Worm (Caenorhabditis elegans) whole organism, L3 larva: ENCODE data around the gene C03B1.13.

Experiments
- ZK546.5 ChIP-seq: sonication (generic microtip); optimal IDR thresholded peaks from 2 replicates; lab custom pipeline; 2017; ENCODE audit warnings: missing biosample characterization, missing genetic modification characterization
- aly-2 ChIP-seq: fragments of 150-350 bp; optimal IDR thresholded peaks from 2 replicates; lab custom pipeline; 2014; ENCODE audit warnings: missing biosample characterization, missing genetic modification characterization
- ceh-16 ChIP-seq: sonication (generic microtip); optimal IDR thresholded peaks from 2 replicates; lab custom pipeline; 2017; ENCODE audit warnings: missing biosample characterization, missing genetic modification characterization
- ceh-28 ChIP-seq: fragments of 150-350 bp; optimal IDR thresholded peaks from 2 replicates; lab custom pipeline; 2014; ENCODE audit warnings: missing biosample characterization, missing genetic modification reagents, missing genetic modification characterization
- ceh-82 ChIP-seq: fragments of 150-350 bp; optimal IDR thresholded peaks from 2 replicates; lab custom pipeline; 2014; ENCODE audit warnings: missing biosample characterization, missing genetic modification characterization
- ceh-9 ChIP-seq: sonication (generic microtip); optimal IDR thresholded peaks from 2 replicates; lab custom pipeline; 2018; ENCODE audit warnings: missing biosample characterization, missing genetic modification characterization
- daf-12 ChIP-seq: fragments of 150-350 bp; optimal IDR thresholded peaks from 2 replicates; lab custom pipeline; 2014; ENCODE audit warnings: missing biosample characterization, missing genetic modification reagents, missing genetic modification characterization
- egl-27 ChIP-seq: sonication (generic microtip); optimal IDR thresholded peaks from 4 replicates; lab custom pipeline; 2017; ENCODE audit warnings: missing biosample characterization, missing genetic modification reagents, missing genetic modification characterization
- egl-5 ChIP-seq: fragments of 150-350 bp; optimal IDR thresholded peaks from 2 replicates; lab custom pipeline; 2017; ENCODE audit warnings: missing biosample characterization, missing genetic modification reagents, missing genetic modification characterization, inconsistent platforms
- elt-1 ChIP-seq: fragments of 150-350 bp; optimal IDR thresholded peaks from 2 replicates; lab custom pipeline; 2014; ENCODE audit warnings: missing biosample characterization, missing genetic modification characterization
- elt-2 ChIP-seq: sonication (generic microtip); optimal IDR thresholded peaks from 2 replicates; lab custom pipeline; 2016; ENCODE audit warnings: missing genetic modification reagents, mild to moderate bottlenecking, missing genetic modification characterization, missing compliant biosample characterization
- eor-1 ChIP-seq, 2 experiments: fragments of 150-350 bp; optimal IDR thresholded peaks; 2 replicates each; lab custom pipeline; 2014 to 2018; ENCODE audit warnings: missing biosample characterization in 2 of 2, missing genetic modification characterization in 2 of 2
- fkh-10 ChIP-seq: sonication (generic microtip); optimal IDR thresholded peaks from 2 replicates; lab custom pipeline; 2017; ENCODE audit warnings: missing biosample characterization, missing genetic modification reagents, missing genetic modification characterization
- fkh-2 ChIP-seq: fragments of 150-350 bp; optimal IDR thresholded peaks from 2 replicates; lab custom pipeline; 2014; ENCODE audit warnings: missing biosample characterization, missing genetic modification reagents, missing genetic modification characterization
- hmg-11 ChIP-seq: sonication (generic microtip); optimal IDR thresholded peaks from 2 replicates; lab custom pipeline; 2016; ENCODE audit warnings: missing genetic modification characterization, missing compliant biosample characterization
- jun-1 ChIP-seq: fragments of 150-350 bp; optimal IDR thresholded peaks from 2 replicates; lab custom pipeline; 2014; ENCODE audit warnings: missing biosample characterization, missing genetic modification reagents, missing genetic modification characterization
- lin-15B ChIP-seq: fragments of 150-350 bp; optimal IDR thresholded peaks from 2 replicates; lab custom pipeline; 2014; ENCODE audit warnings: missing biosample characterization, missing genetic modification characterization
- lin-39 ChIP-seq: fragments of 150-350 bp; optimal IDR thresholded peaks from 2 replicates; lab custom pipeline; 2018; ENCODE audit warnings: missing biosample characterization, missing genetic modification reagents, missing genetic modification characterization
- mdl-1 ChIP-seq: fragments of 150-350 bp; optimal IDR thresholded peaks from 2 replicates; lab custom pipeline; 2014; ENCODE audit warnings: missing biosample characterization, missing genetic modification characterization
- nfya-1 ChIP-seq: sonication (generic microtip); optimal IDR thresholded peaks from 2 replicates; lab custom pipeline; 2017; ENCODE audit warnings: missing genetic modification characterization, mild to moderate bottlenecking, missing compliant biosample characterization, antibody characterized with exemption, moderate library complexity; ENCODE audit not compliant: insufficient read depth
- nhr-25 ChIP-seq: sonication (generic microtip); optimal IDR thresholded peaks from 2 replicates; lab custom pipeline; 2017; ENCODE audit warnings: missing biosample characterization, missing genetic modification characterization
- nhr-43 ChIP-seq: sonication (generic microtip); optimal IDR thresholded peaks from 2 replicates; lab custom pipeline; 2016; ENCODE audit warnings: mild to moderate bottlenecking, missing genetic modification characterization, missing compliant biosample characterization; ENCODE audit not compliant: poor library complexity, severe bottlenecking
- nhr-76 ChIP-seq: fragments of 150-350 bp; sonication (generic microtip); optimal IDR thresholded peaks from 5 replicates; lab custom pipeline; 2014; ENCODE audit warnings: missing biosample characterization, missing genetic modification characterization
- nhr-77 ChIP-seq: fragments of 150-350 bp; optimal IDR thresholded peaks from 2 replicates; lab custom pipeline; 2014; ENCODE audit warnings: missing biosample characterization, missing genetic modification characterization
- pha-4 ChIP-seq: fragments of 150-350 bp; optimal IDR thresholded peaks from 2 replicates; lab custom pipeline; 2014; ENCODE audit warnings: missing biosample characterization, missing genetic modification reagents, missing genetic modification characterization
- pqm-1 ChIP-seq: fragments of 150-350 bp; optimal IDR thresholded peaks from 2 replicates; lab custom pipeline; 2017; ENCODE audit warnings: missing biosample characterization, missing genetic modification characterization, inconsistent platforms
- sea-2 ChIP-seq: fragments of 150-350 bp; sonication (generic microtip); optimal IDR thresholded peaks from 4 replicates; lab custom pipeline; 2014; ENCODE audit warnings: missing biosample characterization, missing genetic modification reagents, missing genetic modification characterization
- skn-1 ChIP-seq: fragments of 150-350 bp; optimal IDR thresholded peaks from 2 replicates; lab custom pipeline; 2014; ENCODE audit warnings: missing biosample characterization, missing genetic modification characterization
- snpc-4 ChIP-seq: fragments of 150-350 bp; optimal IDR thresholded peaks from 2 replicates; lab custom pipeline; 2014; ENCODE audit warnings: missing biosample characterization, missing genetic modification characterization
- unc-39 ChIP-seq: sonication (generic microtip); optimal IDR thresholded peaks from 4 replicates; lab custom pipeline; 2017; ENCODE audit warnings: missing biosample characterization, missing genetic modification characterization
- ztf-11 ChIP-seq: fragments of 150-350 bp; optimal IDR thresholded peaks from 2 replicates; lab custom pipeline; 2014; ENCODE audit warnings: missing biosample characterization, missing genetic modification characterization
- ztf-4 ChIP-seq: fragments of 150-350 bp; optimal IDR thresholded peaks from 2 replicates; lab custom pipeline; 2014; ENCODE audit warnings: missing biosample characterization, missing genetic modification characterization

Gene C03B1.13

DNA sequence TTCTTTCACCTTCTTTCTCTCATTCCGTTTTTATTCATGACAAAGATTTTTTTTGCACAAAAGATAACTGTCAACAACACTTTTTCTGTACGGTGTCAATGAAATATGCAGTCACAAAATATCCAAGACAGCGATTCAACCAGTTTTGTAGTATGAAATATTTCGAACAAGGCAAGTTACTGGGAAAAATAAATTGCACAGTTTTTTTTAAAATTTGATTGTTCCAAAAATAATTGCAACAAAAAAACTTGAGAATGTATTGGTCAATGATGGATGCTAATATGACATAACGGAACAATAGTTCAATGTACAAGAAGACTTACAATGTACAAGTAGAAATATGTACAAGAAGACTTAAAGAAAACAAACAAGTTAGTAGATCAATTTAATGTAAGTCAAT is 7.9 kb upstream of the C03B1.13 start:
- TF ChIP-seq ceh-82 (tag; lab: Kevin White, UChicago) (no peak), aly-2 (no peak)

DNA sequence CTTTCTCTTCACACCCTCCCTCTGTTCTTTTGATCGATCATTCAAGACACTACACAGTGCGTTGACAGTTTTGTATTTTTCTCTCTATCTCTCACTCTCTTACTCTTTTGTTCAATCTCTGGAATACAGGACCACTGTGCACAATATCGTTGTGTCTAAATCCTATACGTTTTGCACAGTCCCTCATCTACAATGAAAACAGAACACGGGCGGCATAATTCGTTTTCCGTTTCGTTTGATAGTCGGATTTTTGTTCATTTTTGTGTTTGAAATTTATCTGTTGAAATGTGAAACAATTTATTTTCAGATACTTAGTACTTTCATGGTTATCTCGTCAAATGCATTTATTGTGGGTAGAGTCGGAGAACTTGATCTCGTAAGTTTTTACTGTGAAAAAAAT is 3.7 kb upstream of the C03B1.13 start, which contains the start of gene C03B1.7:
C03B1.7 (plus strand) TSS at position 301 of the 400 bp plus-strand sequence.
- TF ChIP-seq ztf-11 (tag; lab: Kevin White, UChicago) = no peak
- TF ChIP-seq eor-1 (tag; optimal IDR thresholded peaks at IDR 0.05; lab: Kevin White, UChicago) = no peak
- TF ChIP-seq nhr-76 (tag; lab: Kevin White, UChicago) = no peak
- TF ChIP-seq fkh-10 (GFP tag; lab: Kevin White, UChicago) = no peak
- TF ChIP-seq egl-5 (tag; lab: Kevin White, UChicago) = no peak
- TF ChIP-seq daf-12 (tag; lab: Kevin White, UChicago) = no peak
- no peak for TF ChIP-seq lin-39
- no peak for TF ChIP-seq snpc-4 (tag; lab: Kevin White, UChicago)
- TF ChIP-seq, all 47 proteins: peak for 0

DNA sequence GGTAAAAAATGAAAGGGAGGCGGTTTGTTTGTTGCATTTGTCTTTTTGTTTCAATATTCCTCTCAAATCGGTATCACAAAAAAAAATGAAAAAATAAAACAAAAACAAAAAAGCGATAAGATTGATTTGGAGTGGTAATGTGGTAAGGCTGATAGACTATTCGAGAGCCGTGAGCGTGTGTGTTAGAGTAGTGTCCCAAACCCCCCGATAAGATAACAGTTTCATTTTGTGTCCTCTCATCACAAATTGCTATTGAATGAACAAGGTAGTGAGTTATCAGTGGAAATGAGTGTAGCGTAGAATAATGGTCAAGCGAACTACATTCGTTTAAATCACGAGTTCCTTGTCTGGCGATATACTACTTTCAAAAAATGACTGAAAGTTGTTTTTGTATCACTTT is 595 bp upstream of the C03B1.13 start:
- TF ChIP-seq elt-2 (peak; percentile 99), pqm-1 (tag; lab: Kevin White, UChicago) (peak; percentile 99), mdl-1 (no peak), egl-27 (tag; lab: Kevin White, UChicago) (peak; percentile 16), pha-4 (tag; lab: Kevin White, UChicago) (peak; percentile 30), ceh-16 (tag; lab: Kevin White, UChicago) (no peak), sea-2 (no peak)

DNA sequence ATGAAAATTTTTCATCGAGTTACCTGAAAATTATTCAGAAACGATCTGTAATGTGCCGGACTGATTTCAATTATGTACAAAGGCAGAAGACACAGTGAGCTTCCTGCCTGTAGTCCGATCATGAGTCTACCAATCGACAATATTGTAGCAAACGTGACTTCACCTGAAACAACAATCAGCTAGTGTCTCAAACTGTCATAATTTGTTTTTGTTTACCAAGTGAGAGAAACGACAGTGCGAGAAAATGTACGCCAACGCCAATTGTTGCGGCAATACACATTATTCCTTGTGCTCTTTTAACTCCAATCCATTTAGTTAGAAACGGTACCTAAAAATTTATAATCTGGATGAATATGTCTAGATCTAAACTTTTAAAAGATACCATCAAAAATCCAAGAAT is 513 bp downstream of the C03B1.13 start:
- TF ChIP-seq ceh-9 (tag; lab: Kevin White, UChicago) (no peak), elt-2 (peak; percentile 12), ceh-16 (tag; lab: Kevin White, UChicago) (no peak)
- TF ChIP-seq, all 47 proteins: peak for 1

DNA sequence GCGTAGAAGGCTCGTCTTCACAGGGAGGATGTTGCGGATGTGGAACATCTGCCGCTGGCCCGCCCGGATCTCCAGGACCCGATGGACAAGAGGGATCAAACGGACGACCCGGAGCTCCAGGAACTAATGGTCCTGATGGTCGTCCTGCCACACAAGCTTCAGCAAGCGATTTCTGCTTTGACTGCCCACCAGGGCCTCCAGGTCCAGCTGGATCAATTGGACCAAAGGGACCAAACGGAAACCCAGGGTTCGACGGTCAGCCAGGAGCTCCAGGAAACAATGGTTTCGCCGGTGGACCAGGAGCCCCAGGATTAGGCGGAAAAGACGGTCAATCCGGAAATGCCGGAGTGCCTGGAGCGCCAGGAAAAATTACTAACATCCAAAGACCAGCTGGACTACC is 3.2 kb downstream of the C03B1.13 start:
- no peak for TF ChIP-seq aly-2
- TF ChIP-seq pha-4 (tag; lab: Kevin White, UChicago) = no peak
- no peak for TF ChIP-seq nhr-77 (tag; lab: Kevin White, UChicago)
- no peak for TF ChIP-seq ztf-4 (tag; lab: Kevin White, UChicago)
- TF ChIP-seq sea-2 = no peak
- no peak for TF ChIP-seq hmg-11 (tag; lab: Kevin White, UChicago)
- TF ChIP-seq ceh-28 (tag; lab: Kevin White, UChicago) = no peak
- TF ChIP-seq unc-39 = no peak
- TF ChIP-seq nhr-76 (tag; lab: Kevin White, UChicago) = no peak
- no peak for TF ChIP-seq elt-1 (tag; lab: Kevin White, UChicago)
- TF ChIP-seq nhr-25 (tag; lab: Kevin White, UChicago) = no peak
- TF ChIP-seq jun-1 (tag; lab: Kevin White, UChicago) = no peak
- TF ChIP-seq skn-1 (tag; lab: Kevin White, UChicago) = no peak
- TF ChIP-seq fkh-2 (tag; lab: Kevin White, UChicago) = no peak

DNA sequence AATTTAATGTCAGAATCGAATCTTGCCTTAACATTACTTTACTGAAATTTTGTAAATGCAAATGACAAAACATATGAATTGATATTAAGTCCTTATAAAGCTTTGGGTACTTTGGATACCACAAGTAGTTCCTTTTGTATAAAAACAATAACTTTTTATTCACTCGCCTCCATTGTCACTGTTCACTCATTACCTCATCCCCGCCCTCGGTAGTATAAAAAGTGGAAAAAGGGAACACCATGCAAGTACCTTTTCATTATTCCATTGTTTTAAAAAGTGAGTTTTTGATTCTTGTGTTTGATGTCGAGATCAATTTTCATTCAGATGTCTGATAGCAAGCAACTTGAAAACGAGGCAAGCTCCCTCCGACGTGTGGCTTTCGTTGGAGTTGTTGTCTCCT is 3.9 kb downstream of the C03B1.13 start, which contains the start of gene col-171:
col-171 (plus strand) TSS at position 301 of the 400 bp plus-strand sequence.
- TF ChIP-seq ZK546.5 (tag; lab: Kevin White, UChicago) = no peak
- no peak for TF ChIP-seq ceh-9 (tag; lab: Kevin White, UChicago)
- no peak for TF ChIP-seq eor-1 (tag; optimal IDR thresholded peaks at IDR 0.05; lab: Kevin White, UChicago)
- no peak for TF ChIP-seq snpc-4 (tag; lab: Kevin White, UChicago)
- TF ChIP-seq nfya-1 (tag; lab: Kevin White, UChicago) = no peak
- no peak for TF ChIP-seq ceh-28 (tag; lab: Kevin White, UChicago)

DNA sequence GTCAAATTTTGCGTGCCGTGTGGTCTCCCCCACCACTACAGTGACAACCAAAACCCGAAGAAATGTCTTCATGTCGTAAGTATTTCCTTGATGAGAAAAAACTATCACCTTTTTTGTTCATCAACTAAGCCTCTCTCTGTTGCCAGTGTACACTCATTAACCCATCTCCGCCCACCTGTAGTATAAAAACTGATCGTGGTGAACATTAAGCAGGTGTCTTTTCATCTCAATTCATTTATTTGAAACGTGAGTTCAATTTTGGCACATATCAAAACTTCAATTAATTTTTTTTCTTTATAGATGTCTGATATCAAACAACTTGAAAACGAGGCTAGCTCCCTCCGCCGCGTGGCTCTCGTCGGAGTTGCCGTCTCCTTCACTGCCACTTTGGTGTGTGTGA is 6.4 kb downstream of the C03B1.13 start, which contains the start of gene col-170:
col-170 (plus strand) TSS at position 301 of the 400 bp plus-strand sequence.
- no peak for TF ChIP-seq jun-1 (tag; lab: Kevin White, UChicago)
- TF ChIP-seq fkh-2 (tag; lab: Kevin White, UChicago) = no peak
- no peak for TF ChIP-seq ceh-9 (tag; lab: Kevin White, UChicago)
- no peak for TF ChIP-seq lin-15B
- no peak for TF ChIP-seq nhr-76 (tag; lab: Kevin White, UChicago)
- TF ChIP-seq pha-4 (tag; lab: Kevin White, UChicago) = no peak
- TF ChIP-seq snpc-4 (tag; lab: Kevin White, UChicago) = no peak
- no peak for TF ChIP-seq eor-1 (tag; optimal IDR thresholded peaks at IDR 0.05; lab: Kevin White, UChicago)
- no peak for TF ChIP-seq nhr-43
- TF ChIP-seq lin-39 = no peak
- no peak for TF ChIP-seq elt-1 (tag; lab: Kevin White, UChicago)
- no peak for TF ChIP-seq daf-12 (tag; lab: Kevin White, UChicago)
